Fruit fly (Drosophila melanogaster) whole organism, prepupa: ENCODE results near the gene Eip78C.
A peak's percentile ranks its signal among the peaks of the same experiment; 100 is the strongest.

ENCODE experiments used
- Blimp-1 ChIP-seq: fragments of 200-800 bp; sonication (Bioruptor generic); optimal IDR thresholded peaks from 3 replicates; lab custom pipeline; 2017; ENCODE audit warnings: missing biosample characterization, missing genetic modification characterization, mild to moderate bottlenecking, moderate library complexity, missing genetic modification reagents
- CG10669 ChIP-seq: fragments of 200-800 bp; sonication (Bioruptor generic); optimal IDR thresholded peaks from 3 replicates; lab custom pipeline; 2018; ENCODE audit warnings: missing biosample characterization, mild to moderate bottlenecking, missing genetic modification characterization, moderate library complexity
- CG11294 ChIP-seq: fragments of 200-800 bp; sonication (Bioruptor generic); IDR thresholded peaks from 2 replicates; pipeline ENCODE4 v1.3.6; 2022; ENCODE audit warnings: missing biosample characterization, missing genetic modification characterization
- CG11762 ChIP-seq: fragments of 200-800 bp; sonication (Bioruptor generic); optimal IDR thresholded peaks from 3 replicates; lab custom pipeline; 2016; ENCODE audit warnings: missing biosample characterization, missing genetic modification characterization; ENCODE audit not compliant: insufficient read depth
- CG11902 ChIP-seq: fragments of 200-800 bp; sonication (Bioruptor generic); optimal IDR thresholded peaks from 3 replicates; lab custom pipeline; 2016; ENCODE audit warnings: missing biosample characterization, missing genetic modification characterization
- CG15336 ChIP-seq: fragments of 200-800 bp; sonication (Bioruptor generic); IDR thresholded peaks from 2 replicates; pipeline ENCODE4 v1.3.6; 2022; ENCODE audit warnings: missing biosample characterization, missing genetic modification characterization
- CG1621 ChIP-seq: fragments of 200-800 bp; sonication (Bioruptor generic); optimal IDR thresholded peaks from 3 replicates; lab custom pipeline; 2018; ENCODE audit warnings: missing biosample characterization, mild to moderate bottlenecking, missing genetic modification characterization
- CG16779 ChIP-seq: fragments of 200-800 bp; sonication (Bioruptor generic); optimal IDR thresholded peaks from 3 replicates; lab custom pipeline; 2017; ENCODE audit warnings: missing biosample characterization, mild to moderate bottlenecking, missing genetic modification characterization
- CG31627 ChIP-seq: fragments of 200-800 bp; sonication (Bioruptor generic); optimal IDR thresholded peaks from 3 replicates; lab custom pipeline; 2016; ENCODE audit warnings: missing biosample characterization, missing genetic modification characterization
- CG32006 ChIP-seq: fragments of 200-800 bp; sonication (Bioruptor generic); optimal IDR thresholded peaks from 3 replicates; lab custom pipeline; 2017; ENCODE audit warnings: missing biosample characterization, mild to moderate bottlenecking, missing genetic modification characterization
- CG34406 ChIP-seq: fragments of 200-800 bp; sonication (Bioruptor generic); optimal IDR thresholded peaks from 3 replicates; lab custom pipeline; 2016; ENCODE audit warnings: missing biosample characterization, missing genetic modification characterization
- CG3919 ChIP-seq: fragments of 200-800 bp; sonication (Bioruptor generic); optimal IDR thresholded peaks from 3 replicates; lab custom pipeline; 2016; ENCODE audit warnings: missing biosample characterization, missing genetic modification characterization
- CG4318 ChIP-seq: fragments of 200-800 bp; sonication (Bioruptor generic); optimal IDR thresholded peaks from 3 replicates; lab custom pipeline; 2017; ENCODE audit warnings: missing biosample characterization, mild to moderate bottlenecking, missing genetic modification characterization
- CG6163 ChIP-seq: fragments of 200-800 bp; sonication (Bioruptor generic); IDR thresholded peaks from 3 replicates; pipeline ENCODE4 v1.3.6; 2022; ENCODE audit warnings: missing biosample characterization, missing genetic modification characterization
- CG6276 ChIP-seq: fragments of 200-800 bp; sonication (Bioruptor generic); optimal IDR thresholded peaks from 2 replicates; lab custom pipeline; 2017; ENCODE audit warnings: missing biosample characterization, mild to moderate bottlenecking, missing genetic modification characterization
- CG6792 ChIP-seq: fragments of 200-800 bp; sonication (Bioruptor generic); optimal IDR thresholded peaks from 3 replicates; lab custom pipeline; 2016; ENCODE audit warnings: missing biosample characterization, missing genetic modification characterization
- CG6808 ChIP-seq: fragments of 200-800 bp; sonication (Bioruptor generic); optimal IDR thresholded peaks from 3 replicates; lab custom pipeline; 2017; ENCODE audit warnings: missing biosample characterization, missing genetic modification characterization, mild to moderate bottlenecking, moderate library complexity, missing genetic modification reagents
- CG7368 ChIP-seq: fragments of 200-800 bp; sonication (Bioruptor generic); optimal IDR thresholded peaks from 3 replicates; lab custom pipeline; 2016; ENCODE audit warnings: missing biosample characterization, missing genetic modification characterization
- CG8119 ChIP-seq: fragments of 200-800 bp; sonication (Bioruptor generic); IDR thresholded peaks from 3 replicates; pipeline ENCODE4 v1.3.6; 2022; ENCODE audit warnings: missing biosample characterization, missing genetic modification characterization
- CG8319 ChIP-seq: fragments of 200-800 bp; sonication (Bioruptor generic); optimal IDR thresholded peaks from 3 replicates; lab custom pipeline; 2016; ENCODE audit warnings: missing biosample characterization, missing genetic modification characterization
- Eip75B ChIP-seq: fragments of 200-800 bp; sonication (Bioruptor generic); optimal IDR thresholded peaks from 3 replicates; lab custom pipeline; 2016; ENCODE audit warnings: missing biosample characterization, missing genetic modification characterization
- Eip78C ChIP-seq: fragments of 200-800 bp; sonication (Bioruptor generic); peaks from one replicate; lab custom pipeline; 2016; ENCODE audit warnings: missing biosample characterization, missing genetic modification characterization
- Eip93F ChIP-seq: fragments of 200-800 bp; sonication (Bioruptor generic); optimal IDR thresholded peaks from 2 replicates; lab custom pipeline; 2016; ENCODE audit warnings: missing biosample characterization, mild to moderate bottlenecking, missing genetic modification characterization
- Ets96B ChIP-seq: fragments of 200-800 bp; optimal IDR thresholded peaks from 2 replicates; lab custom pipeline; 2019; ENCODE audit warnings: missing biosample characterization, mild to moderate bottlenecking, missing genetic modification characterization, moderate library complexity
- Gug ChIP-seq: fragments of 200-800 bp; sonication (Bioruptor generic); IDR thresholded peaks from 2 replicates; pipeline ENCODE4 v1.3.6; 2022; ENCODE audit warnings: missing biosample characterization, missing genetic modification characterization
- Hr38 ChIP-seq: sonication (Bioruptor generic); optimal IDR thresholded peaks from 2 replicates; lab custom pipeline; 2016; ENCODE audit warnings: missing biosample characterization, missing genetic modification characterization
- Hr4 ChIP-seq: fragments of 200-800 bp; sonication (Bioruptor generic); optimal IDR thresholded peaks from 3 replicates; lab custom pipeline; 2016; ENCODE audit warnings: missing biosample characterization, missing genetic modification characterization
- Lpt ChIP-seq: fragments of 200-800 bp; sonication (Bioruptor generic); optimal IDR thresholded peaks from 3 replicates; lab custom pipeline; 2016; ENCODE audit warnings: missing biosample characterization, missing genetic modification characterization
- Met ChIP-seq: fragments of 200-800 bp; sonication (Bioruptor generic); optimal IDR thresholded peaks from 3 replicates; lab custom pipeline; 2016; ENCODE audit warnings: missing biosample characterization, missing genetic modification characterization
- OdsH ChIP-seq: fragments of 200-800 bp; sonication (Bioruptor generic); optimal IDR thresholded peaks from 3 replicates; lab custom pipeline; 2016; ENCODE audit warnings: missing biosample characterization, missing genetic modification characterization
- Smox ChIP-seq: fragments of 200-800 bp; sonication (Bioruptor generic); optimal IDR thresholded peaks from 3 replicates; lab custom pipeline; 2016; ENCODE audit warnings: missing biosample characterization, missing genetic modification characterization
- Sox102F ChIP-seq: fragments of 200-800 bp; sonication (Bioruptor generic); optimal IDR thresholded peaks from 2 replicates; lab custom pipeline; 2016; ENCODE audit warnings: missing biosample characterization, mild to moderate bottlenecking, missing genetic modification characterization
- Sox14 ChIP-seq: fragments of 200-800 bp; sonication (Bioruptor generic); optimal IDR thresholded peaks from 3 replicates; lab custom pipeline; 2016; ENCODE audit warnings: missing biosample characterization, missing genetic modification characterization
- achi ChIP-seq: fragments of 200-800 bp; sonication (Bioruptor generic); optimal IDR thresholded peaks from 3 replicates; lab custom pipeline; 2016; ENCODE audit warnings: missing biosample characterization, missing genetic modification characterization
- dac ChIP-seq: fragments of 200-800 bp; sonication (Bioruptor generic); optimal IDR thresholded peaks from 2 replicates; lab custom pipeline; 2017; ENCODE audit warnings: missing biosample characterization, mild to moderate bottlenecking, missing genetic modification characterization
- dsx ChIP-seq: fragments of 200-800 bp; optimal IDR thresholded peaks from 3 replicates; lab custom pipeline; 2019; ENCODE audit warnings: missing biosample characterization, mild to moderate bottlenecking, missing genetic modification characterization, moderate library complexity; ENCODE audit not compliant: poor library complexity, severe bottlenecking
- eg ChIP-seq: fragments of 200-800 bp; sonication (Bioruptor generic); IDR thresholded peaks from 3 replicates; pipeline ENCODE4 v1.3.6; 2022; ENCODE audit warnings: missing biosample characterization, missing genetic modification characterization
- esn ChIP-seq: fragments of 200-800 bp; sonication (Bioruptor generic); optimal IDR thresholded peaks from 2 replicates; lab custom pipeline; 2016; ENCODE audit warnings: missing biosample characterization, mild to moderate bottlenecking, missing genetic modification characterization, moderate library complexity
- fd59A ChIP-seq: fragments of 200-800 bp; sonication (Bioruptor generic); optimal IDR thresholded peaks from 2 replicates; lab custom pipeline; 2017; ENCODE audit warnings: missing biosample characterization, mild to moderate bottlenecking, missing genetic modification characterization, missing genetic modification reagents
- fkh ChIP-seq: fragments of 200-800 bp; sonication (Bioruptor generic); optimal IDR thresholded peaks from 3 replicates; lab custom pipeline; 2017; ENCODE audit warnings: missing biosample characterization, mild to moderate bottlenecking, missing genetic modification characterization, moderate library complexity
- lz ChIP-seq: fragments of 200-800 bp; sonication (Bioruptor generic); optimal IDR thresholded peaks from 3 replicates; lab custom pipeline; 2016; ENCODE audit warnings: missing biosample characterization, missing genetic modification characterization
- net ChIP-seq: fragments of 200-800 bp; sonication (Bioruptor generic); optimal IDR thresholded peaks from 3 replicates; lab custom pipeline; 2016; ENCODE audit warnings: missing biosample characterization, missing genetic modification characterization
- pdm3 ChIP-seq: fragments of 200-800 bp; sonication (Bioruptor generic); optimal IDR thresholded peaks from 3 replicates; lab custom pipeline; 2016; ENCODE audit warnings: missing biosample characterization, missing genetic modification characterization
- salr ChIP-seq, 2 experiments: fragments of 200-800 bp; sonication (Bioruptor generic); optimal IDR thresholded peaks; 3 replicates each; lab custom pipeline; 2016 to 2018; ENCODE audit warnings: missing biosample characterization in 2 of 2, missing genetic modification characterization in 2 of 2, mild to moderate bottlenecking in 1 of 2
- svp ChIP-seq: fragments of 200-800 bp; sonication (Bioruptor generic); peaks from one replicate; lab custom pipeline; 2016; ENCODE audit warnings: missing biosample characterization, missing genetic modification characterization

The Eip78C gene

dm6 chr3L:21229764-21230163 is 3.4 kb downstream of the Eip78C start:
- TF ChIP-seq dac (GFP tag; lab: Kevin White, UChicago) (peak; percentile 78), salr (GFP tag; optimal IDR thresholded peaks at IDR 0.05; lab: Kevin White, UChicago) (peak in 1 of 2 experiments; percentile 69), CG11902 (GFP tag; lab: Kevin White, UChicago) (no peak), achi (peak; percentile 51), CG11762 (GFP tag; lab: Kevin White, UChicago) (peak; percentile 19), net (peak; percentile 68), CG6163 (GFP tag; lab: Robert Waterston, UW) (peak; percentile 60), pdm3 (GFP tag; lab: Kevin White, UChicago) (peak; percentile 57), Ets96B (tag; lab: Kevin White, UChicago) (no peak), CG8319 (no peak), Eip93F (GFP tag; lab: Kevin White, UChicago) (no peak), CG6276 (GFP tag; lab: Kevin White, UChicago) (peak; percentile 88), CG34406 (GFP tag; lab: Kevin White, UChicago) (no peak), CG8119 (peak; percentile 89), CG11294 (GFP tag; lab: Robert Waterston, UW) (peak; percentile 29; the same call in 1 of the 2 replicates), fkh (no peak), CG16779 (tag; lab: Kevin White, UChicago) (peak; percentile 12), Lpt (GFP tag; lab: Kevin White, UChicago) (peak; percentile 83), CG7368 (GFP tag; lab: Kevin White, UChicago) (no peak), Gug (GFP tag; lab: Robert Waterston, UW) (peak; percentile 62), CG15336 (GFP tag; lab: Robert Waterston, UW) (peak; percentile 89), Hr4 (GFP tag; lab: Kevin White, UChicago) (peak; percentile 92), Hr38 (GFP tag; lab: Kevin White, UChicago) (no peak), OdsH (GFP tag; lab: Kevin White, UChicago) (peak; percentile 52), CG6792 (no peak), fd59A (GFP tag; lab: Kevin White, UChicago) (no peak), CG1621 (tag; lab: Kevin White, UChicago) (no peak), lz (GFP tag; lab: Kevin White, UChicago) (no peak), CG31627 (GFP tag; lab: Kevin White, UChicago) (no peak), Smox (no peak), Sox102F (GFP tag; lab: Kevin White, UChicago) (no peak), Blimp-1 (GFP tag; lab: Kevin White, UChicago) (no peak), Met (GFP tag; lab: Kevin White, UChicago) (no peak), CG4318 (GFP tag; lab: Kevin White, UChicago) (peak; percentile 83), dsx (GFP tag; lab: Kevin White, UChicago) (no peak), CG3919 (GFP tag; lab: Kevin White, UChicago) (peak; percentile 29), CG32006 (GFP tag; lab: Kevin White, UChicago) (peak; percentile 90), Eip75B (GFP tag; lab: Kevin White, UChicago) (no peak), CG6808 (no peak), Sox14 (GFP tag; lab: Kevin White, UChicago) (peak; percentile 11), Eip78C (peak; percentile 89), svp (GFP tag; lab: Kevin White, UChicago) (no peak), eg (GFP tag; lab: Robert Waterston, UW) (peak; percentile 82), CG10669 (GFP tag; lab: Kevin White, UChicago) (no peak), esn (no peak)
